Fruit fly (Drosophila melanogaster): Measurements from ENCODE around the gene Jon65Aii.

- no peak for TF ChIP-seq CG14441 (GFP tag; IDR thresholded peaks at IDR 0.05)
- TF ChIP-seq CG32772 (GFP tag; IDR thresholded peaks at IDR 0.05), result no peak
- TF ChIP-seq CG14710 (tag; optimal IDR thresholded peaks at IDR 0.05), result no peak
- no peak for TF ChIP-seq CG2199 (GFP tag; IDR thresholded peaks at IDR 0.05)
- TF ChIP-seq CG1024 (GFP tag; IDR thresholded peaks at IDR 0.05), result peak; percentile 16; the same call in 1 of the 2 replicates
- peak; percentile 97 for TF ChIP-seq CG31365 (tag; optimal IDR thresholded peaks at IDR 0.05)
- TF ChIP-seq CG6175 (GFP tag; IDR thresholded peaks at IDR 0.05), result no peak
- peak; percentile 76 for TF ChIP-seq CG17328 (GFP tag; IDR thresholded peaks at IDR 0.05)
- TF ChIP-seq CG11696 (GFP tag; IDR thresholded peaks at IDR 0.05), result no peak
These were observed 7.1 kb downstream of the Jon65Aii start, which contains the start of gene CG6592 for dm6 chr3L:6059062-6059708.

Data from whole organism, embryonic.